Worm (Caenorhabditis elegans): ENCODE measurements around the gene F47D12.6.
A peak's percentile ranks its signal among the peaks of the same experiment; 100 is the strongest.

F47D12.6 gene

ce11 chrIII:6303787-6304186 lies 16.7 kb upstream of the F47D12.6 start:
- TF ChIP-seq dsc-1 (tag; optimal IDR thresholded peaks at IDR 0.05), result no peak
- no peak for TF ChIP-seq nhr-77 (tag; optimal IDR thresholded peaks at IDR 0.05)
- no peak for TF ChIP-seq ceh-90 (tag; optimal IDR thresholded peaks at IDR 0.05)
- no peak for TF ChIP-seq pax-3 (tag; optimal IDR thresholded peaks at IDR 0.05)
- TF ChIP-seq mep-1 (tag; optimal IDR thresholded peaks at IDR 0.05), result no peak
- TF ChIP-seq egl-13 (tag; optimal IDR thresholded peaks at IDR 0.05), result no peak
- TF ChIP-seq ceh-82 (tag; optimal IDR thresholded peaks at IDR 0.05), result no peak
- no peak for TF ChIP-seq sup-37 (GFP tag; optimal IDR thresholded peaks at IDR 0.05)
- no peak for TF ChIP-seq elt-2 (tag; optimal IDR thresholded peaks at IDR 0.05)
- peak; percentile 7 to 68 (median 29) for TF ChIP-seq dpl-1 (GFP tag; optimal IDR thresholded peaks at IDR 0.05)
- no peak for TF ChIP-seq nhr-71 (tag; optimal IDR thresholded peaks at IDR 0.05)
- no peak for TF ChIP-seq C34B4.2 (tag; optimal IDR thresholded peaks at IDR 0.05)
- no peak for TF ChIP-seq lsy-2 (tag; optimal IDR thresholded peaks at IDR 0.05)
- TF ChIP-seq elt-3 (tag; optimal IDR thresholded peaks at IDR 0.05), result no peak
- no peak for TF ChIP-seq xbp-1 (tag; optimal IDR thresholded peaks at IDR 0.05)
- no peak for TF ChIP-seq tbx-2 (tag; optimal IDR thresholded peaks at IDR 0.05)
- no peak for TF ChIP-seq aha-1 (tag; optimal IDR thresholded peaks at IDR 0.05)
- no peak for TF ChIP-seq hpl-2 (GFP tag; optimal IDR thresholded peaks at IDR 0.05)
- TF ChIP-seq fos-1 (tag; optimal IDR thresholded peaks at IDR 0.05), result no peak
- TF ChIP-seq sox-4 (tag; optimal IDR thresholded peaks at IDR 0.05), result no peak
- TF ChIP-seq ceh-88 (GFP tag; IDR thresholded peaks at IDR 0.05), result peak; percentile 27; the same call in 1 of the 2 replicates
- TF ChIP-seq nhr-20 (tag; optimal IDR thresholded peaks at IDR 0.05), result no peak
- peak; percentile 59 for TF ChIP-seq efl-1 (optimal IDR thresholded peaks at IDR 0.05)
- TF ChIP-seq efl-1 (GFP tag; optimal IDR thresholded peaks at IDR 0.05 in 1 of 2), result peak; percentile 79 to 95
- no peak for TF ChIP-seq zag-1 (tag; optimal IDR thresholded peaks at IDR 0.05)
- no peak for TF ChIP-seq alr-1 (tag; optimal IDR thresholded peaks at IDR 0.05; ENCODE audit: borderline replicate concordance)
- TF ChIP-seq aly-2 (tag; optimal IDR thresholded peaks at IDR 0.05), result no peak
- peak; percentile 46 for TF ChIP-seq F16B12.6 (tag; optimal IDR thresholded peaks at IDR 0.05)
- TF ChIP-seq lir-3 (tag; optimal IDR thresholded peaks at IDR 0.05; ENCODE audit: poor library complexity), result no peak
- TF ChIP-seq zip-4 (GFP tag; optimal IDR thresholded peaks at IDR 0.05), result no peak
- TF ChIP-seq lin-35 (GFP tag; optimal IDR thresholded peaks at IDR 0.05), result peak; percentile 7 to 62
- no peak for TF ChIP-seq fkh-10 (GFP tag; optimal IDR thresholded peaks at IDR 0.05)

ce11 chrIII:6303114-6303647 lies 16.1 kb upstream of the F47D12.6 start, which contains the start of gene F47D12.9:
Gene F47D12.9 (minus strand): TSS chrIII:6303380.
- TF ChIP-seq unc-98 (GFP tag; IDR thresholded peaks at IDR 0.05), result no peak
- TF ChIP-seq xbp-1 (tag; optimal IDR thresholded peaks at IDR 0.05), result peak; percentile 74
- peak; percentile 94 for TF ChIP-seq snu-23 (GFP tag; optimal IDR thresholded peaks at IDR 0.05)
- peak; percentile 98 for TF ChIP-seq pag-3 (tag; optimal IDR thresholded peaks at IDR 0.05; ENCODE audit: borderline replicate concordance, insufficient read depth)
- no peak for TF ChIP-seq fkh-10 (GFP tag; optimal IDR thresholded peaks at IDR 0.05)
- no peak for TF ChIP-seq nhr-84 (tag; optimal IDR thresholded peaks at IDR 0.05)
- TF ChIP-seq zip-4 (GFP tag; optimal IDR thresholded peaks at IDR 0.05), result no peak
- peak; percentile 88 for TF ChIP-seq nhr-20 (tag; optimal IDR thresholded peaks at IDR 0.05)
- peak; percentile 23 for TF ChIP-seq vab-15 (tag; optimal IDR thresholded peaks at IDR 0.05)
- TF ChIP-seq fos-1 (tag; optimal IDR thresholded peaks at IDR 0.05), result no peak
- peak; percentile 75 for TF ChIP-seq unc-86 (tag; optimal IDR thresholded peaks at IDR 0.05)
- TF ChIP-seq C34B4.2 (tag; optimal IDR thresholded peaks at IDR 0.05), result no peak
- peak in 1 of 2 experiments; percentile 43 for TF ChIP-seq egl-27 (tag; optimal IDR thresholded peaks at IDR 0.05)
- TF ChIP-seq skn-1 (tag; optimal IDR thresholded peaks at IDR 0.05), result peak; percentile 70
- TF ChIP-seq mep-1 (tag; optimal IDR thresholded peaks at IDR 0.05), result peak; percentile 91
- TF ChIP-seq unc-62 (GFP tag; optimal IDR thresholded peaks at IDR 0.05), result no peak
- TF ChIP-seq nhr-11 (tag; optimal IDR thresholded peaks at IDR 0.05), result peak; percentile 51
- TF ChIP-seq dpl-1 (GFP tag; optimal IDR thresholded peaks at IDR 0.05), result peak; percentile 75 to 81 (median 78)
- no peak for TF ChIP-seq aha-1 (tag; optimal IDR thresholded peaks at IDR 0.05)
- peak; percentile 23 to 82 for TF ChIP-seq mdl-1 (tag; optimal IDR thresholded peaks at IDR 0.05)
- peak; percentile 83 for TF ChIP-seq tbx-2 (tag; optimal IDR thresholded peaks at IDR 0.05)
- TF ChIP-seq mef-2 (tag; optimal IDR thresholded peaks at IDR 0.05), result peak; percentile 34
- peak; percentile 80 to 84 for TF ChIP-seq efl-1 (optimal IDR thresholded peaks at IDR 0.05)
- TF ChIP-seq efl-1 (GFP tag; optimal IDR thresholded peaks at IDR 0.05 in 1 of 2), result peak; percentile 73 to 97
- TF ChIP-seq rnt-1 (tag; optimal IDR thresholded peaks at IDR 0.05), result peak; percentile 81
- peak; percentile 15 for TF ChIP-seq sup-37 (GFP tag; optimal IDR thresholded peaks at IDR 0.05)
- peak; percentile 89 for TF ChIP-seq F16B12.6 (tag; optimal IDR thresholded peaks at IDR 0.05)
- peak; percentile 36 for TF ChIP-seq ztf-4 (tag; optimal IDR thresholded peaks at IDR 0.05)
- peak; percentile 89 for TF ChIP-seq unc-130 (tag; optimal IDR thresholded peaks at IDR 0.05)
- TF ChIP-seq swsn-7 (tag; optimal IDR thresholded peaks at IDR 0.05), result peak; percentile 80
- TF ChIP-seq nhr-19 (GFP tag; conservative IDR thresholded peaks at IDR 0.05), result peak; percentile 76
- TF ChIP-seq elt-2 (tag; optimal IDR thresholded peaks at IDR 0.05), result peak; percentile 92
